Fruit fly (Drosophila melanogaster) whole organism, embryonic: ENCODE results near the gene srp.
A peak's percentile ranks its signal among the peaks of the same experiment; 100 is the strongest.

ENCODE experiments used
- C15 ChIP-seq: fragments of 200-800 bp; sonication (Bioruptor generic); IDR thresholded peaks from 3 replicates; pipeline ENCODE4 v1.3.6; 2022; ENCODE audit warnings: missing biosample characterization, missing genetic modification characterization
- CG11456 ChIP-seq: fragments of 200-800 bp; sonication (Bioruptor generic); IDR thresholded peaks from 3 replicates; pipeline ENCODE4 v1.3.6; 2022; ENCODE audit warnings: missing biosample characterization, missing genetic modification characterization
- CG11560 ChIP-seq: fragments of 200-800 bp; sonication (Bioruptor generic); IDR thresholded peaks from 3 replicates; pipeline ENCODE4 v1.3.6; 2022; ENCODE audit warnings: missing biosample characterization, missing genetic modification characterization
- CG12155 ChIP-seq: fragments of 200-800 bp; sonication (Bioruptor generic); optimal IDR thresholded peaks from 3 replicates; lab custom pipeline; 2016; ENCODE audit warnings: missing biosample characterization, missing genetic modification characterization
- CG12219 ChIP-seq: fragments of 200-800 bp; sonication (Bioruptor generic); optimal IDR thresholded peaks from 3 replicates; lab custom pipeline; 2018; ENCODE audit warnings: missing biosample characterization, mild to moderate bottlenecking, missing genetic modification characterization
- CG12659 ChIP-seq: fragments of 200-800 bp; sonication (Bioruptor generic); optimal IDR thresholded peaks from 3 replicates; lab custom pipeline; 2017; ENCODE audit warnings: mild to moderate bottlenecking, missing biosample characterization, missing genetic modification reagents, missing genetic modification characterization
- CG13624 ChIP-seq: fragments of 200-800 bp; sonication (Bioruptor generic); optimal IDR thresholded peaks from 2 replicates; lab custom pipeline; 2016; ENCODE audit warnings: missing biosample characterization, missing genetic modification characterization
- CG14667 ChIP-seq: fragments of 200-800 bp; sonication (Bioruptor generic); IDR thresholded peaks from 2 replicates; pipeline ENCODE4 v1.3.6; 2022; ENCODE audit warnings: missing biosample characterization, missing genetic modification characterization
- CG15269 ChIP-seq: fragments of 200-800 bp; sonication (Bioruptor generic); optimal IDR thresholded peaks from 2 replicates; lab custom pipeline; 2018; ENCODE audit warnings: missing biosample characterization, mild to moderate bottlenecking, missing genetic modification characterization, moderate library complexity
- CG1529 ChIP-seq: fragments of 200-800 bp; sonication (Bioruptor generic); optimal IDR thresholded peaks from 3 replicates; lab custom pipeline; 2018; ENCODE audit warnings: missing biosample characterization, missing genetic modification characterization
- CG1603 ChIP-seq: fragments of 200-800 bp; sonication (Bioruptor generic); optimal IDR thresholded peaks from 2 replicates; lab custom pipeline; 2019; ENCODE audit warnings: missing biosample characterization, mild to moderate bottlenecking, missing genetic modification characterization, moderate library complexity
- CG17186 ChIP-seq: fragments of 200-800 bp; sonication (Bioruptor generic); optimal IDR thresholded peaks from 3 replicates; lab custom pipeline; 2017; ENCODE audit warnings: missing biosample characterization, missing genetic modification reagents, missing genetic modification characterization
- CG2202 ChIP-seq: fragments of 200-800 bp; sonication (Bioruptor generic); optimal IDR thresholded peaks from 2 replicates; lab custom pipeline; 2018; ENCODE audit warnings: missing biosample characterization, mild to moderate bottlenecking, missing genetic modification characterization
- CG32532 ChIP-seq: fragments of 200-800 bp; sonication (Bioruptor generic); IDR thresholded peaks from 2 replicates; pipeline ENCODE4 v1.3.6; 2022; ENCODE audit warnings: missing biosample characterization, missing genetic modification characterization
- CG3407 ChIP-seq: fragments of 200-800 bp; sonication (Bioruptor generic); optimal IDR thresholded peaks from 2 replicates; lab custom pipeline; 2018; ENCODE audit warnings: missing biosample characterization, mild to moderate bottlenecking, missing genetic modification characterization
- CG6254 ChIP-seq: fragments of 200-800 bp; sonication (Bioruptor generic); optimal IDR thresholded peaks from 3 replicates; lab custom pipeline; 2017; ENCODE audit warnings: mild to moderate bottlenecking, missing biosample characterization, missing genetic modification reagents, missing genetic modification characterization
- CG6683 ChIP-seq: fragments of 200-800 bp; sonication (Bioruptor generic); optimal IDR thresholded peaks from 2 replicates; lab custom pipeline; 2017; ENCODE audit warnings: missing biosample characterization, mild to moderate bottlenecking, missing genetic modification characterization, missing genetic modification reagents
- CG6689 ChIP-seq: fragments of 200-800 bp; sonication (Bioruptor generic); IDR thresholded peaks from 2 replicates; pipeline ENCODE4 v1.3.6; 2022; ENCODE audit warnings: missing biosample characterization, missing genetic modification characterization
- CG6765 ChIP-seq: fragments of 200-800 bp; sonication (Bioruptor generic); optimal IDR thresholded peaks from 3 replicates; lab custom pipeline; 2017; ENCODE audit warnings: missing biosample characterization, mild to moderate bottlenecking, missing genetic modification characterization
- CG8290 ChIP-seq, 3 experiments: fragments of 200-800 bp; sonication (Bioruptor generic); optimal IDR thresholded peaks; 2 replicates each; lab custom pipeline; 2016 to 2019; ENCODE audit warnings: missing biosample characterization in 3 of 3, missing genetic modification characterization in 3 of 3, mild to moderate bottlenecking in 2 of 3, moderate library complexity in 1 of 3
- CG9797 ChIP-seq: fragments of 200-800 bp; sonication (Bioruptor generic); optimal IDR thresholded peaks from 3 replicates; lab custom pipeline; 2018; ENCODE audit warnings: missing biosample characterization, mild to moderate bottlenecking, missing genetic modification characterization
- CG9932 ChIP-seq: fragments of 200-800 bp; sonication (Bioruptor generic); IDR thresholded peaks from 2 replicates; pipeline ENCODE4 v1.3.6; 2022; ENCODE audit warnings: missing biosample characterization, missing genetic modification characterization
- Eip74EF ChIP-seq, 2 experiments: fragments of 200-800 bp in 1 of 2; fragments of >200 bp in 1 of 2; sonication (Bioruptor generic) in 1 of 2; optimal IDR thresholded peaks; 2 replicates each; lab custom pipeline; 2017 to 2019; ENCODE audit warnings: missing biosample characterization in 2 of 2, missing genetic modification characterization in 2 of 2, mild to moderate bottlenecking in 1 of 2, moderate library complexity in 1 of 2
- Gsc ChIP-seq: fragments of 200-800 bp; sonication (Bioruptor generic); IDR thresholded peaks from 2 replicates; pipeline ENCODE4 v1.3.6; 2022; ENCODE audit warnings: missing biosample characterization, missing genetic modification characterization
- HLH4C ChIP-seq: fragments of 200-800 bp; sonication (Bioruptor generic); IDR thresholded peaks from 3 replicates; pipeline ENCODE4 v1.3.6; 2022; ENCODE audit warnings: missing biosample characterization, missing genetic modification characterization; ENCODE audit not compliant: partially characterized antibody
- HLHmδ ChIP-seq: fragments of 200-800 bp; sonication (Bioruptor generic); optimal IDR thresholded peaks from 2 replicates; lab custom pipeline; 2018; ENCODE audit warnings: missing biosample characterization, mild to moderate bottlenecking, missing genetic modification characterization, moderate library complexity
- Hr39 ChIP-seq: fragments of >200 bp; optimal IDR thresholded peaks from 2 replicates; lab custom pipeline; 2017
- Hsf ChIP-seq: fragments of 200-800 bp; sonication (Bioruptor generic); optimal IDR thresholded peaks from 3 replicates; lab custom pipeline; 2016; ENCODE audit warnings: missing biosample characterization, missing genetic modification characterization
- Lhr ChIP-seq: fragments of 200-800 bp; sonication (Bioruptor generic); optimal IDR thresholded peaks from 3 replicates; lab custom pipeline; 2017; ENCODE audit warnings: mild to moderate bottlenecking, missing biosample characterization, missing genetic modification reagents, missing genetic modification characterization
- Rfx ChIP-seq: fragments of 200-800 bp; sonication (Bioruptor generic); IDR thresholded peaks from 2 replicates; pipeline ENCODE4 v1.3.6; 2022; ENCODE audit warnings: missing biosample characterization, missing genetic modification characterization
- Side ChIP-seq: fragments of 200-800 bp; sonication (Bioruptor generic); optimal IDR thresholded peaks from 2 replicates; lab custom pipeline; 2016; ENCODE audit warnings: missing biosample characterization, missing genetic modification characterization
- bigmax ChIP-seq: fragments of 200-800 bp; sonication (Bioruptor generic); optimal IDR thresholded peaks from 2 replicates; lab custom pipeline; 2018; ENCODE audit warnings: missing biosample characterization, mild to moderate bottlenecking, missing genetic modification characterization
- cato ChIP-seq: fragments of 200-800 bp; sonication (Bioruptor generic); optimal IDR thresholded peaks from 2 replicates; lab custom pipeline; 2016; ENCODE audit warnings: missing biosample characterization, missing genetic modification characterization, borderline replicate concordance
- fd64A ChIP-seq: fragments of 200-800 bp; sonication (Bioruptor generic); optimal IDR thresholded peaks from 3 replicates; lab custom pipeline; 2018; ENCODE audit warnings: missing biosample characterization, mild to moderate bottlenecking, missing genetic modification characterization
- fu2 ChIP-seq: fragments of 200-800 bp; sonication (Bioruptor generic); optimal IDR thresholded peaks from 2 replicates; lab custom pipeline; 2016; ENCODE audit warnings: missing biosample characterization, missing genetic modification characterization
- hb ChIP-seq: fragments of 200-800 bp; sonication (Bioruptor generic); IDR thresholded peaks from 3 replicates; pipeline ENCODE4 v1.3.6; 2022; ENCODE audit warnings: missing biosample characterization, missing genetic modification characterization; ENCODE audit not compliant: partially characterized antibody
- hth ChIP-seq: fragments of >200 bp; optimal IDR thresholded peaks from 2 replicates; lab custom pipeline; 2017; ENCODE audit warnings: inconsistent platforms
- kay ChIP-seq: fragments of 200-800 bp; sonication (Bioruptor generic); optimal IDR thresholded peaks from 2 replicates; lab custom pipeline; 2016; ENCODE audit warnings: missing biosample characterization, missing genetic modification characterization
- klu ChIP-seq: fragments of 200-800 bp; sonication (Bioruptor generic); IDR thresholded peaks from 2 replicates; pipeline ENCODE4 v1.3.6; 2022; ENCODE audit warnings: missing biosample characterization, missing genetic modification characterization
- pho ChIP-seq: fragments of 200-800 bp; sonication (Bioruptor generic); optimal IDR thresholded peaks from 2 replicates; lab custom pipeline; 2016; ENCODE audit warnings: missing biosample characterization, missing genetic modification characterization
- pzg ChIP-seq: fragments of 200-800 bp; sonication (Bioruptor generic); optimal IDR thresholded peaks from 3 replicates; lab custom pipeline; 2018; ENCODE audit warnings: missing biosample characterization, mild to moderate bottlenecking, missing genetic modification characterization, moderate library complexity
- repo ChIP-seq: fragments of 200-800 bp; sonication (Bioruptor generic); optimal IDR thresholded peaks from 2 replicates; lab custom pipeline; 2016; ENCODE audit warnings: missing biosample characterization, missing genetic modification characterization
- rib ChIP-seq: fragments of 200-800 bp; sonication (Bioruptor generic); IDR thresholded peaks from 2 replicates; pipeline ENCODE4 v1.3.6; 2022; ENCODE audit warnings: missing biosample characterization, missing genetic modification characterization
- sc ChIP-seq, 3 experiments: fragments of >200 bp in 2 of 3; fragments of 200-800 bp in 1 of 3; sonication (Bioruptor generic) in 1 of 3; optimal IDR thresholded peaks; 2 replicates in 2 of 3; 3 replicates in 1 of 3; lab custom pipeline; 2017; ENCODE audit warnings: mild to moderate bottlenecking in 1 of 3, missing biosample characterization in 1 of 3, missing genetic modification characterization in 1 of 3, missing genetic modification reagents in 1 of 3
- sens ChIP-seq: fragments of 200-800 bp; sonication (Bioruptor generic); peaks from one replicate; lab custom pipeline; 2016; ENCODE audit warnings: missing biosample characterization, missing genetic modification characterization
- sna ChIP-seq: fragments of 200-800 bp; sonication (Bioruptor generic); IDR thresholded peaks from 2 replicates; pipeline ENCODE4 v1.3.6; 2022; ENCODE audit warnings: missing biosample characterization, missing genetic modification characterization; ENCODE audit not compliant: partially characterized antibody
- sob ChIP-seq: fragments of 200-800 bp; sonication (Bioruptor generic); IDR thresholded peaks from 2 replicates; pipeline ENCODE4 v1.3.6; 2022; ENCODE audit warnings: missing biosample characterization, missing genetic modification characterization
- tup ChIP-seq: fragments of 200-800 bp; sonication (Bioruptor generic); optimal IDR thresholded peaks from 2 replicates; lab custom pipeline; 2016; ENCODE audit warnings: missing biosample characterization, mild to moderate bottlenecking, missing genetic modification characterization, moderate library complexity
- zen2 ChIP-seq: fragments of 200-800 bp; sonication (Bioruptor generic); IDR thresholded peaks from 3 replicates; pipeline ENCODE4 v1.3.6; 2022; ENCODE audit warnings: missing biosample characterization, missing genetic modification characterization; ENCODE audit not compliant: partially characterized antibody

srp gene

dm6 chr3R:16004691-16005474, 18.9 kb downstream of the srp start (continued):
- TF ChIP-seq CG12659 (GFP tag; lab: Kevin White, UChicago) (no peak), bigmax (no peak), rib (GFP tag; lab: Robert Waterston, UW) (0 out of 2 replicates have a peak, but pooled peaks have one; percentile 34), fd64A (GFP tag; lab: Kevin White, UChicago) (peak; percentile 6), CG13624 (no peak), HLH4C (GFP tag; lab: Robert Waterston, UW) (no peak), Hsf (GFP tag; lab: Kevin White, UChicago) (no peak), Side (GFP tag; lab: Kevin White, UChicago) (no peak), CG32532 (GFP tag; lab: Robert Waterston, UW) (peak; percentile 50; the same call in 1 of the 2 replicates), pho (GFP tag; lab: Kevin White, UChicago) (no peak), fu2 (GFP tag; lab: Kevin White, UChicago) (no peak), hb (GFP tag; lab: Robert Waterston, UW) (no peak), CG14667 (no peak), Gsc (GFP tag; lab: Robert Waterston, UW) (no peak), CG6683 (GFP tag; lab: Kevin White, UChicago) (no peak), CG6689 (no peak), sna (GFP tag; lab: Robert Waterston, UW) (no peak), CG1529 (GFP tag; lab: Kevin White, UChicago) (no peak), CG6765 (GFP tag; lab: Kevin White, UChicago) (no peak), zen2 (GFP tag; lab: Robert Waterston, UW) (no peak), tup (GFP tag; lab: Kevin White, UChicago) (no peak), Eip74EF (GFP tag; optimal IDR thresholded peaks at IDR 0.05; lab: Kevin White, UChicago) (no peak), CG3407 (no peak), Hr39 (no peak), CG12219 (no peak), CG12155 (no peak), CG8290 (GFP tag; optimal IDR thresholded peaks at IDR 0.05; lab: Kevin White, UChicago) (no peak), CG8290 (tag; optimal IDR thresholded peaks at IDR 0.05; lab: Kevin White, UChicago) (peak in 1 of 2 experiments; percentile 33), kay (GFP tag; lab: Kevin White, UChicago) (peak; percentile 53), sens (GFP tag; lab: Kevin White, UChicago) (peak; percentile 82), pzg (GFP tag; lab: Kevin White, UChicago) (no peak), Lhr (GFP tag; lab: Kevin White, UChicago) (no peak), Rfx (peak; percentile 39; the same call in 1 of the 2 replicates), CG11456 (GFP tag; lab: Robert Waterston, UW) (no peak), sc (optimal IDR thresholded peaks at IDR 0.05; lab: Kevin White, UChicago) (no peak), sc (GFP tag; optimal IDR thresholded peaks at IDR 0.05; lab: Kevin White, UChicago) (no peak), CG1603 (peak; percentile 15), cato (no peak), CG2202 (tag; lab: Kevin White, UChicago) (no peak), sob (GFP tag; lab: Robert Waterston, UW) (peak; percentile 22; the same call in 1 of the 2 replicates), hth (no peak), klu (GFP tag; lab: Robert Waterston, UW) (no peak), CG11560 (no peak), CG9932 (GFP tag; lab: Robert Waterston, UW) (no peak), repo (GFP tag; lab: Kevin White, UChicago) (no peak), CG15269 (tag; lab: Kevin White, UChicago) (no peak), CG9797 (GFP tag; lab: Kevin White, UChicago) (no peak), CG6254 (GFP tag; lab: Kevin White, UChicago) (peak; percentile 4), C15 (no peak), HLHmδ (no peak), CG17186 (GFP tag; lab: Kevin White, UChicago) (no peak)
